Fruit fly (Drosophila melanogaster) whole organism, adult: ENCODE results near the gene CG10226.

Experiments used
- CG11617 ChIP-seq: fragments of 200-800 bp; sonication (Bioruptor generic); optimal IDR thresholded peaks from 2 replicates; lab custom pipeline; 2017; ENCODE audit warnings: mild to moderate bottlenecking, missing biosample characterization, missing genetic modification reagents, missing genetic modification characterization
- Clk ChIP-seq: fragments of 200-800 bp; sonication (Bioruptor generic); optimal IDR thresholded peaks from 2 replicates; lab custom pipeline; 2017; ENCODE audit warnings: missing biosample characterization, missing genetic modification characterization
- bab1 ChIP-seq: fragments of 200-800 bp; sonication (Bioruptor generic); optimal IDR thresholded peaks from 3 replicates; lab custom pipeline; 2019; ENCODE audit warnings: missing biosample characterization, mild to moderate bottlenecking, missing genetic modification characterization, moderate library complexity

dm6 chr3L:6249178-6250078 is 9.6 kb upstream of the CG10226 start:
- TF ChIP-seq CG11617 (no peak), bab1 (GFP tag; lab: Kevin White, UChicago) (peak; percentile 17), Clk (GFP tag; lab: Kevin White, UChicago) (no peak)
